Worm (Caenorhabditis elegans) whole organism, L2 larva: Measurements from ENCODE around the gene col-123.
A peak's percentile ranks its signal among the peaks of the same experiment; 100 is the strongest.

Experiments used
- C34F6.9 ChIP-seq: fragments of 150-350 bp; optimal IDR thresholded peaks from 2 replicates; lab custom pipeline; 2014; ENCODE audit warnings: missing biosample characterization, missing genetic modification characterization
- F13H6.1 ChIP-seq: sonication (generic microtip); optimal IDR thresholded peaks from 2 replicates; lab custom pipeline; 2016; ENCODE audit warnings: missing genetic modification characterization, missing compliant biosample characterization
- Y55F3AM.14 ChIP-seq: fragments of 200-800 bp; sonication (Bioruptor generic); optimal IDR thresholded peaks from 2 replicates; lab custom pipeline; 2018; ENCODE audit warnings: mild to moderate bottlenecking, missing genetic modification characterization, missing compliant biosample characterization
- ZK546.5 ChIP-seq: sonication (generic microtip); optimal IDR thresholded peaks from 2 replicates; lab custom pipeline; 2017; ENCODE audit warnings: missing biosample characterization, missing genetic modification characterization
- alr-1 ChIP-seq: fragments of 150-350 bp; optimal IDR thresholded peaks from 2 replicates; lab custom pipeline; 2014; ENCODE audit warnings: missing biosample characterization, missing genetic modification characterization
- aly-2 ChIP-seq: fragments of 150-350 bp; optimal IDR thresholded peaks from 2 replicates; lab custom pipeline; 2014; ENCODE audit warnings: missing biosample characterization, missing genetic modification characterization
- ama-1 ChIP-seq: fragments of 150-350 bp; optimal IDR thresholded peaks from 2 replicates; lab custom pipeline; 2018; ENCODE audit warnings: inconsistent platforms
- blmp-1 ChIP-seq: sonication (generic microtip); optimal IDR thresholded peaks from 2 replicates; lab custom pipeline; 2017; ENCODE audit warnings: missing genetic modification characterization, mild to moderate bottlenecking, missing compliant biosample characterization, antibody characterized with exemption, moderate library complexity; ENCODE audit not compliant: insufficient read depth
- ceh-82 ChIP-seq: fragments of 150-350 bp; optimal IDR thresholded peaks from 2 replicates; lab custom pipeline; 2014; ENCODE audit warnings: missing biosample characterization, missing genetic modification characterization
- crh-2 ChIP-seq: sonication (generic microtip); optimal IDR thresholded peaks from 2 replicates; lab custom pipeline; 2017; ENCODE audit warnings: missing biosample characterization, missing genetic modification characterization
- dmd-4 ChIP-seq: sonication (generic microtip); optimal IDR thresholded peaks from 2 replicates; lab custom pipeline; 2017; ENCODE audit warnings: missing biosample characterization, missing genetic modification characterization
- elt-1 ChIP-seq: fragments of 150-350 bp; optimal IDR thresholded peaks from 2 replicates; lab custom pipeline; 2014; ENCODE audit warnings: missing biosample characterization, missing genetic modification characterization
- elt-3 ChIP-seq: sonication (generic microtip); optimal IDR thresholded peaks from 2 replicates; lab custom pipeline; 2017; ENCODE audit warnings: missing biosample characterization, missing genetic modification characterization
- fos-1 ChIP-seq: fragments of 150-350 bp; optimal IDR thresholded peaks from 2 replicates; lab custom pipeline; 2014; ENCODE audit warnings: missing biosample characterization, missing genetic modification characterization
- gmeb-1 ChIP-seq: fragments of 150-350 bp; optimal IDR thresholded peaks from 2 replicates; lab custom pipeline; 2014; ENCODE audit warnings: missing biosample characterization, missing genetic modification characterization
- lin-13 ChIP-seq: fragments of 150-350 bp; optimal IDR thresholded peaks from 2 replicates; lab custom pipeline; 2014; ENCODE audit warnings: missing biosample characterization, missing genetic modification reagents, missing genetic modification characterization
- lin-39 ChIP-seq: fragments of 150-350 bp; optimal IDR thresholded peaks from 2 replicates; lab custom pipeline; 2014; ENCODE audit warnings: missing biosample characterization, missing genetic modification reagents, missing genetic modification characterization
- lsy-2 ChIP-seq, 2 experiments: fragments of 150-350 bp in 1 of 2; sonication (generic microtip) in 1 of 2; optimal IDR thresholded peaks; 2 replicates each; lab custom pipeline; 2014 to 2017; ENCODE audit warnings: missing biosample characterization in 2 of 2, missing genetic modification characterization in 2 of 2
- mab-5 ChIP-seq: fragments of 150-350 bp; optimal IDR thresholded peaks from 2 replicates; lab custom pipeline; 2014; ENCODE audit warnings: missing biosample characterization, missing genetic modification characterization
- nhr-11 ChIP-seq: fragments of 150-350 bp; optimal IDR thresholded peaks from 2 replicates; lab custom pipeline; 2014; ENCODE audit warnings: missing biosample characterization, missing genetic modification characterization
- nhr-12 ChIP-seq: fragments of 150-350 bp; optimal IDR thresholded peaks from 2 replicates; lab custom pipeline; 2014; ENCODE audit warnings: missing biosample characterization, missing genetic modification characterization
- nhr-129 ChIP-seq: fragments of 150-350 bp; optimal IDR thresholded peaks from 2 replicates; lab custom pipeline; 2014; ENCODE audit warnings: missing biosample characterization, missing genetic modification characterization
- nhr-21 ChIP-seq: fragments of 150-350 bp; optimal IDR thresholded peaks from 2 replicates; lab custom pipeline; 2014; ENCODE audit warnings: missing biosample characterization, missing genetic modification characterization
- nhr-23 ChIP-seq: fragments of 150-350 bp; optimal IDR thresholded peaks from 2 replicates; lab custom pipeline; 2014; ENCODE audit warnings: missing biosample characterization, missing genetic modification reagents, missing genetic modification characterization
- nhr-237 ChIP-seq: fragments of 150-350 bp; optimal IDR thresholded peaks from 2 replicates; lab custom pipeline; 2014; ENCODE audit warnings: missing biosample characterization, missing genetic modification characterization
- nhr-6 ChIP-seq: fragments of 150-350 bp; optimal IDR thresholded peaks from 2 replicates; lab custom pipeline; 2014; ENCODE audit warnings: missing biosample characterization, missing genetic modification characterization
- sem-4 ChIP-seq: fragments of 150-350 bp; optimal IDR thresholded peaks from 2 replicates; lab custom pipeline; 2014; ENCODE audit warnings: missing biosample characterization, missing genetic modification reagents, missing genetic modification characterization
- skn-1 ChIP-seq: sonication (generic microtip); optimal IDR thresholded peaks from 2 replicates; lab custom pipeline; 2017; ENCODE audit warnings: missing biosample characterization, missing genetic modification characterization
- sma-3 ChIP-seq: sonication (generic microtip); optimal IDR thresholded peaks from 2 replicates; lab custom pipeline; 2016; ENCODE audit warnings: missing genetic modification reagents, missing genetic modification characterization, missing compliant biosample characterization
- sma-9 ChIP-seq, 2 experiments: fragments of 150-350 bp in 1 of 2; sonication (generic microtip) in 1 of 2; optimal IDR thresholded peaks; 2 replicates each; lab custom pipeline; 2014 to 2016; ENCODE audit warnings: missing genetic modification characterization in 2 of 2, mild to moderate bottlenecking in 1 of 2, missing biosample characterization in 1 of 2, missing compliant biosample characterization in 1 of 2, missing genetic modification reagents in 1 of 2, moderate library complexity in 1 of 2
- snpc-4 ChIP-seq: fragments of 150-350 bp; optimal IDR thresholded peaks from 2 replicates; lab custom pipeline; 2014; ENCODE audit warnings: missing biosample characterization, missing genetic modification characterization
- unc-39 ChIP-seq: fragments of 150-350 bp; optimal IDR thresholded peaks from 2 replicates; lab custom pipeline; 2014; ENCODE audit warnings: missing biosample characterization, missing genetic modification characterization
- zag-1 ChIP-seq: fragments of 150-350 bp; optimal IDR thresholded peaks from 2 replicates; lab custom pipeline; 2014; ENCODE audit warnings: missing biosample characterization, missing genetic modification characterization
- ztf-1 ChIP-seq: fragments of 200-800 bp; sonication (Bioruptor generic); conservative IDR thresholded peaks from 2 replicates; pipeline ENCODE4 v1.3.6; 2022; ENCODE audit warnings: missing genetic modification characterization, missing compliant biosample characterization
- ztf-11 ChIP-seq: sonication (generic microtip); optimal IDR thresholded peaks from 2 replicates; lab custom pipeline; 2017; ENCODE audit warnings: missing biosample characterization, missing genetic modification characterization

Gene col-123

DNA sequence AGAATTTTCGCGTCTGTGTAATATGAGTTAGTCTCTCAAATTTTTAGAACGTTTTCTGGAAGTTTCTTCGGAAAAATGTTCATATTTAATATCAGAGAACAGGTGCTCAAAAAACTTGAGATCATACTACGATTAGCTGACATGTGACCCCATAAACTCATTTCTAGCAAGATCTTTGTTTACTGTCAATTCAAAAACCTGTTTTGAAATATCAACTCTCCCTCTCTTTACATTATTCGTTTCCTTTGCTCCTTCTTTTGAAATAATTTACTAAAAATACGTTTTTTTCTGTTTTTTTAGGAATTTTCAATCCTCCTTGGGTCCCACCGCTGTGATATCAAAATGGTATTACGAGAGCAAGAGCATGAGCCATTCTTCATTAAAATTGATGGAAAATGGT lies 22.6 kb upstream of the col-123 start, which contains the start of gene fat-4:
TSS of gene fat-4 (plus strand) at position 301 of the 400 bp plus-strand sequence.
- TF ChIP-seq nhr-11 (tag; lab: Kevin White, UChicago) (no peak), skn-1 (no peak), lsy-2 (tag; optimal IDR thresholded peaks at IDR 0.05; lab: Kevin White, UChicago) (no peak), nhr-6 (tag; lab: Kevin White, UChicago) (no peak), elt-1 (no peak), gmeb-1 (no peak), ztf-1 (GFP tag; lab: Robert Waterston, UW) (no peak), zag-1 (no peak), ztf-11 (no peak), nhr-23 (no peak), crh-2 (tag; lab: Kevin White, UChicago) (no peak), nhr-129 (tag; lab: Kevin White, UChicago) (no peak), ZK546.5 (no peak), elt-3 (tag; lab: Kevin White, UChicago) (no peak), sma-9 (GFP tag; optimal IDR thresholded peaks at IDR 0.05; lab: Kevin White, UChicago) (no peak), sma-9 (tag; optimal IDR thresholded peaks at IDR 0.05; lab: Kevin White, UChicago) (no peak), nhr-237 (tag; lab: Kevin White, UChicago) (no peak), dmd-4 (tag; lab: Kevin White, UChicago) (no peak), ama-1 (lab: Kevin White, UChicago) (no peak)

DNA sequence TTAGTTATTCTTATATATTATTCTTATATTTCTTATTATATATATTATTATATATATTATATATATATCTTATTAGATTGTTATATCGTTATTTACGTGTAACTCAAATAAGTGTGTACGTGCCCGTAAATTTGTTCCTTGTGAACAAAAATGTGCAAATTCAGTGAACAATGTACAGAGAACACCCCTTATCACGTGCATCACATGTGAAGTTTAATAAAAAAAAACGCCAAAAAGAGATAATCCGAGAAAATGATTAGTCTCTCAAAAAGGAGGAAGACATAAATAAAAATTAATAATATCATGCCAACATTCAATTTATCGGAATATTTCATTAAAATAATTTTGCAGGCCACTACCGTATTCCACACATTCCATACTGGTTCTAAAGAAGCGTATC lies 22.1 kb upstream of the col-123 start:
- TF ChIP-seq sem-4 (tag; lab: Kevin White, UChicago) (no peak), sma-9 (GFP tag; optimal IDR thresholded peaks at IDR 0.05; lab: Kevin White, UChicago) (peak; percentile 14), sma-9 (tag; optimal IDR thresholded peaks at IDR 0.05; lab: Kevin White, UChicago) (no peak), C34F6.9 (tag; lab: Kevin White, UChicago) (no peak), nhr-12 (tag; lab: Kevin White, UChicago) (no peak), F13H6.1 (tag; lab: Kevin White, UChicago) (no peak)

DNA sequence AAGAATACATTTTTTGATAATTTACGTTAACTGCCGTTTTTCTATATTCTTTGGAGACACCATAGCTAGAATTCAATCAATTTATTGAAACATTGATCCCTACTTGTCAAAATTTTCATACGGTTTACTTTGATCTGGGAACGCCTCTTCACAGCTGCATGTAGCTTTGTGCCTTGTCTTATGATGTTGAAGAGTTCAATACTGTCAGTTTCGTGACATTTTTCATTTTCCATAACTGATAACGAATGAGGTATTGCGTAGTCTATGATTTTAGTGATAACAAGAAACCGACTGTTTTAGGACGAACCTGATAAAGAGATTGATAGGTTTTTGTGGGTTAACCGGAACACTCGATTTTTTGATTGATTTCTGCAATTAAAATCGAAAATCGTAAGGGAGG lies 20.3 kb upstream of the col-123 start:
- TF ChIP-seq ZK546.5 (no peak), nhr-129 (tag; lab: Kevin White, UChicago) (peak; percentile 21), lin-13 (GFP tag; lab: Kevin White, UChicago) (no peak), sma-9 (GFP tag; optimal IDR thresholded peaks at IDR 0.05; lab: Kevin White, UChicago) (peak; percentile 83), sma-9 (tag; optimal IDR thresholded peaks at IDR 0.05; lab: Kevin White, UChicago) (no peak), sma-3 (GFP tag; lab: Kevin White, UChicago) (peak; percentile 24), skn-1 (no peak), gmeb-1 (peak; percentile 48), unc-39 (no peak), alr-1 (tag; lab: Kevin White, UChicago) (no peak), Y55F3AM.14 (GFP tag; lab: Kevin White, UChicago) (no peak), nhr-21 (tag; lab: Kevin White, UChicago) (no peak), aly-2 (tag; lab: Kevin White, UChicago) (no peak), elt-3 (tag; lab: Kevin White, UChicago) (no peak), ceh-82 (no peak), mab-5 (tag; lab: Kevin White, UChicago) (no peak), crh-2 (tag; lab: Kevin White, UChicago) (peak; percentile 78), snpc-4 (no peak), lin-39 (tag; lab: Kevin White, UChicago) (no peak), blmp-1 (tag; lab: Kevin White, UChicago) (peak; percentile 34), F13H6.1 (tag; lab: Kevin White, UChicago) (peak; percentile 25), fos-1 (tag; lab: Kevin White, UChicago) (peak; percentile 91)

DNA sequence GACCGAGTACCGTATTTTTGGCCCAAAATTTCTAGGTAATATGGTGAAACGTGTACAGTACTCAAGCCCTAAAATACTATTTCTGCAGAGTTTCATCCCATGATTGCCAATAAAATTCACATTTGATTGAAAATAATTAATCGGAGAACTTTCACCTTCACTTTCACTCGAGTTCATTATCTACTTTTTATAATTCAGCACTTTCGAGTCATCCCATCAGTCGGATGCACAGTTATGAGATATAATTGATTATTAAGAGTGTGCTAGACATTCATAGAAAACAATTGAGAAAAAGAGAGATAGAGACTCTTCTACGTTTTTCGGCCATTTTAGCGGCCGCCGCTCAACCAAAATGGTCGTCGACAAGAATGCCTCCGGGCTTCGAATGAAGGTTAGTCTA lies 19.0 kb upstream of the col-123 start, which contains the start of gene fat-3:
TSS of gene fat-3 (plus strand) at position 313 of the 400 bp plus-strand sequence.
- no peak for TF ChIP-seq elt-3 (tag; lab: Kevin White, UChicago)
- peak; percentile 91 for TF ChIP-seq blmp-1 (tag; lab: Kevin White, UChicago)
- TF ChIP-seq fos-1 (tag; lab: Kevin White, UChicago), result peak; percentile 72
- TF ChIP-seq C34F6.9 (tag; lab: Kevin White, UChicago), result peak; percentile 30
- peak in 1 of 2 experiments; percentile 24 for TF ChIP-seq lsy-2 (tag; optimal IDR thresholded peaks at IDR 0.05; lab: Kevin White, UChicago)
- TF ChIP-seq lin-13 (GFP tag; lab: Kevin White, UChicago), result no peak
- TF ChIP-seq crh-2 (tag; lab: Kevin White, UChicago), result peak; percentile 33
- peak; percentile 62 for TF ChIP-seq sma-9 (GFP tag; optimal IDR thresholded peaks at IDR 0.05; lab: Kevin White, UChicago)
- no peak for TF ChIP-seq sma-9 (tag; optimal IDR thresholded peaks at IDR 0.05; lab: Kevin White, UChicago)
- TF ChIP-seq F13H6.1 (tag; lab: Kevin White, UChicago), result peak; percentile 1
